ENCODE assay signal across 2 worm cellular contexts in the genomic region with DNA sequence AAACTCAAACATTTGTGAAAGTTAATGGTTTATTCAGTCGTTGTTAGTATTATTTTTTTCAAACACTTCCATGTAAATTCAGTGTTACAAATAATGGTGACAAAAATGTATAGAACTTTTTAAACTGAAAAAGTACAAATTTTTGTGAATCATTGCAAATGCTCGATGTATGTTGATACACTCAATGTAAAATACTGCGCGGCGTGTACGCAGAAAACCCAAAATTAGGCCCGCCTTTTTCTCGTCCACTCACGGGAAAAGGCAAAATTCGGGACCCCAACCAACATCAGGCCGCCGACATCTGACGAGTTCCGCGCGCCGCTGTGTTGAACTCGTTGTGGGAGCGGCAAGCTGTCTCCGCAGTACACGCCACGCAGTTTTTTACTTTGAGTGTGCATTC.
TF ChIP-seq lines count a peak whose summit lies in the region.

No protein-coding gene starts in this region.

TF ChIP-seq in whole organism, L4 larva, 104 proteins besides CTCF, POLR2A, EP300 and RAD21:
- TF ChIP-seq ceh-28 (tag; optimal IDR thresholded peaks at IDR 0.05; lab: Kevin White, UChicago) (no peak), snpc-1.2 (GFP tag; IDR thresholded peaks at IDR 0.05; lab: Robert Waterston, UW) (peak; percentile 83)

TF ChIP-seq in whole organism, young adult, 124 proteins besides CTCF, POLR2A, EP300 and RAD21:
- TF ChIP-seq attf-6 (GFP tag; IDR thresholded peaks at IDR 0.05; lab: Robert Waterston, UW) (peak; percentile 78), snpc-4 (GFP tag; optimal IDR thresholded peaks at IDR 0.05; lab: Kevin White, UChicago) (no peak), snpc-4 (tag; optimal IDR thresholded peaks at IDR 0.05; lab: Kevin White, UChicago) (peak in 2 of 4 experiments; percentile 31 to 85), Y95B8A.8 (GFP tag; IDR thresholded peaks at IDR 0.05; lab: Robert Waterston, UW) (no peak)
